Worm (Caenorhabditis elegans) whole organism, L2 larva: ENCODE measurements around the gene F28H7.7.

Experiments used
- ZK546.5 ChIP-seq: sonication (generic microtip); optimal IDR thresholded peaks from 2 replicates; lab custom pipeline; 2017; ENCODE audit warnings: missing biosample characterization, missing genetic modification characterization
- aly-2 ChIP-seq: fragments of 150-350 bp; optimal IDR thresholded peaks from 2 replicates; lab custom pipeline; 2014; ENCODE audit warnings: missing biosample characterization, missing genetic modification characterization
- nhr-10 ChIP-seq: sonication (generic microtip); optimal IDR thresholded peaks from 2 replicates; lab custom pipeline; 2017; ENCODE audit warnings: missing biosample characterization, missing genetic modification characterization
- nhr-11 ChIP-seq: fragments of 150-350 bp; optimal IDR thresholded peaks from 2 replicates; lab custom pipeline; 2014; ENCODE audit warnings: missing biosample characterization, missing genetic modification characterization
- nhr-237 ChIP-seq: fragments of 150-350 bp; optimal IDR thresholded peaks from 2 replicates; lab custom pipeline; 2014; ENCODE audit warnings: missing biosample characterization, missing genetic modification characterization
- nhr-6 ChIP-seq: fragments of 150-350 bp; optimal IDR thresholded peaks from 2 replicates; lab custom pipeline; 2014; ENCODE audit warnings: missing biosample characterization, missing genetic modification characterization
- nhr-77 ChIP-seq: fragments of 150-350 bp; optimal IDR thresholded peaks from 2 replicates; lab custom pipeline; 2014; ENCODE audit warnings: missing biosample characterization, missing genetic modification characterization
- snpc-4 ChIP-seq: fragments of 150-350 bp; optimal IDR thresholded peaks from 2 replicates; lab custom pipeline; 2014; ENCODE audit warnings: missing biosample characterization, missing genetic modification characterization
- unc-39 ChIP-seq: fragments of 150-350 bp; optimal IDR thresholded peaks from 2 replicates; lab custom pipeline; 2014; ENCODE audit warnings: missing biosample characterization, missing genetic modification characterization
- zag-1 ChIP-seq: fragments of 150-350 bp; optimal IDR thresholded peaks from 2 replicates; lab custom pipeline; 2014; ENCODE audit warnings: missing biosample characterization, missing genetic modification characterization

DNA sequence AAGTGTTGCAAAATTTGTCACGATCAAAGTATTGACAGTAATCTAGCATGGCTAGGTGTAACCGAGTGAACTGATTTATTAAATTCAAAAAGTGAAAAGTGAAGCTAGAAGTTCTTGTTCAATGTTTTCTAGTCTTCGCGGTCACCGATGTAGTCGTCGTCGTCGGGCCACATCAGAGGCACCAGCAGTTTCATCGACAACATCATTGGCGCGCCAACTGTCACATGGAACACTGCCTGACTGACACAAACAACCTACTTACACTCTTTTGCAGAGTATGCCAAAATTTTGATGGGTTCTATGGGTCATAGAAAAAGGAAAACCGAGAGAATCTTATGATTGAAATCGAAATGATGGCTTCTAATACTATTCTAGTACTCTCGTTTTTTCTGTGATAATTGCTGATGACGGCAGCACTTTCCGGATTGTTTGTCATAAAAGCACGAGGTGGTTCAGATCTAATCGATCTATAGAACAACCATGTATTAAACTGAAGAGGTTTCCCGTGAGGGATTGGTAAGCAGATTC lies 28.5 kb downstream of the F28H7.7 start:
- no peak for TF ChIP-seq snpc-4 (tag; lab: Kevin White, UChicago)
- TF ChIP-seq unc-39: no peak
- no peak for TF ChIP-seq nhr-11 (tag; lab: Kevin White, UChicago)
- no peak for TF ChIP-seq nhr-10 (tag; lab: Kevin White, UChicago)
- no peak for TF ChIP-seq nhr-237 (tag; lab: Kevin White, UChicago)
- no peak for TF ChIP-seq aly-2 (tag; lab: Kevin White, UChicago)
- no peak for TF ChIP-seq nhr-77
- no peak for TF ChIP-seq nhr-6 (tag; lab: Kevin White, UChicago)
- no peak for TF ChIP-seq ZK546.5 (tag; lab: Kevin White, UChicago)
- TF ChIP-seq zag-1 (tag; lab: Kevin White, UChicago): no peak
